Worm (Caenorhabditis elegans): ENCODE data around the gene mvb-12.

The mvb-12 gene

ce11 chrIV:7817852-7818251 is 12.5 kb upstream of the mvb-12 start, which contains the start of gene ric-3 (continued):
- no peak for TF ChIP-seq die-1 (tag; optimal IDR thresholded peaks at IDR 0.05)
- no peak for TF ChIP-seq chd-7 (tag; optimal IDR thresholded peaks at IDR 0.05)
- no peak for TF ChIP-seq ztf-25 (GFP tag; IDR thresholded peaks at IDR 0.05)
- no peak for TF ChIP-seq ceh-58 (GFP tag; IDR thresholded peaks at IDR 0.05)
- TF ChIP-seq K12H6.12 (tag; optimal IDR thresholded peaks at IDR 0.05), result peak; percentile 35
- no peak for TF ChIP-seq F10E7.11 (tag; optimal IDR thresholded peaks at IDR 0.05)
- 0 out of 2 replicates have a peak, but pooled peaks have one; percentile 17 for TF ChIP-seq mcd-1 (GFP tag; IDR thresholded peaks at IDR 0.05)
- no peak for TF ChIP-seq unc-130 (GFP tag; optimal IDR thresholded peaks at IDR 0.05)
- no peak for TF ChIP-seq ceh-40 (GFP tag; IDR thresholded peaks at IDR 0.05)
- no peak for TF ChIP-seq atf-7 (tag; optimal IDR thresholded peaks at IDR 0.05)
- TF ChIP-seq ztf-18 (tag; optimal IDR thresholded peaks at IDR 0.05), result no peak
- TF ChIP-seq nhr-179 (tag; optimal IDR thresholded peaks at IDR 0.05), result no peak
- peak; percentile 25 for TF ChIP-seq ceh-27 (GFP tag; optimal IDR thresholded peaks at IDR 0.05)
- TF ChIP-seq akir-1 (GFP tag; optimal IDR thresholded peaks at IDR 0.05), result no peak
- TF ChIP-seq fkh-3 (tag; optimal IDR thresholded peaks at IDR 0.05), result no peak
- TF ChIP-seq hmg-1.2 (GFP tag; IDR thresholded peaks at IDR 0.05), result peak; percentile 82
- TF ChIP-seq lin-26 (GFP tag; IDR thresholded peaks at IDR 0.05), result no peak
- TF ChIP-seq cebp-2 (GFP tag; IDR thresholded peaks at IDR 0.05), result no peak
- TF ChIP-seq lin-54 (GFP tag; optimal IDR thresholded peaks at IDR 0.05), result no peak
- no peak for TF ChIP-seq mes-4 (tag; optimal IDR thresholded peaks at IDR 0.05)
- no peak for TF ChIP-seq T07F8.4 (tag; optimal IDR thresholded peaks at IDR 0.05)

- TF ChIP-seq lag-1 (GFP tag; IDR thresholded peaks at IDR 0.05) (no peak), F57C9.4 (tag; optimal IDR thresholded peaks at IDR 0.05) (no peak), Y95B8A.8 (GFP tag; IDR thresholded peaks at IDR 0.05) (no peak), snpc-1.3 (tag; optimal IDR thresholded peaks at IDR 0.05; ENCODE audit: insufficient read depth) (no peak), Y79H2A.3 (GFP tag; conservative IDR thresholded peaks at IDR 0.05) (no peak)
Observed at ce11 chrIV:7822524-7822923, 7.8 kb upstream of the mvb-12 start, which contains the start of gene T14A8.2. T14A8.2 (minus strand) TSS chrIV:7822624.

- TF ChIP-seq zfh-2 (GFP tag; conservative IDR thresholded peaks at IDR 0.05), result no peak
- no peak for TF ChIP-seq lin-35 (GFP tag; optimal IDR thresholded peaks at IDR 0.05)
- no peak for TF ChIP-seq F33H1.4 (GFP tag; IDR thresholded peaks at IDR 0.05)
- no peak for TF ChIP-seq fkh-3 (tag; optimal IDR thresholded peaks at IDR 0.05)
- no peak for TF ChIP-seq F23B12.7 (tag; optimal IDR thresholded peaks at IDR 0.05; ENCODE audit: insufficient read depth)
- TF ChIP-seq F55B11.4 (tag; optimal IDR thresholded peaks at IDR 0.05; ENCODE audit: borderline replicate concordance, insufficient read depth), result no peak
- no peak for TF ChIP-seq sea-2 (GFP tag; IDR thresholded peaks at IDR 0.05)
Observed at ce11 chrIV:7824649-7825048, 5.7 kb upstream of the mvb-12 start.

ce11 chrIV:7829275-7829938 is 918 bp upstream of the mvb-12 start, which contains the start of gene C06A6.4:
C06A6.4 (minus strand) TSS chrIV:7829298.
- TF ChIP-seq K12H6.12 (tag; optimal IDR thresholded peaks at IDR 0.05) (no peak), madf-3 (GFP tag; IDR thresholded peaks at IDR 0.05) (no peak), F52B5.7 (tag; optimal IDR thresholded peaks at IDR 0.05) (no peak), madf-10 (tag; optimal IDR thresholded peaks at IDR 0.05) (no peak), snpc-1.3 (tag; optimal IDR thresholded peaks at IDR 0.05; ENCODE audit: insufficient read depth) (no peak), xnd-1 (tag; optimal IDR thresholded peaks at IDR 0.05) (peak; percentile 83), mcd-1 (GFP tag; IDR thresholded peaks at IDR 0.05) (0 out of 2 replicates have a peak, but pooled peaks have one; percentile 10), D2030.7 (GFP tag; IDR thresholded peaks at IDR 0.05) (peak; percentile 73), akir-1 (GFP tag; optimal IDR thresholded peaks at IDR 0.05) (no peak), lin-40 (tag; optimal IDR thresholded peaks at IDR 0.05) (no peak), lsl-1 (GFP tag; optimal IDR thresholded peaks at IDR 0.05) (peak; percentile 97), ama-1 (optimal IDR thresholded peaks at IDR 0.05) (no peak), ama-1 (GFP tag; optimal IDR thresholded peaks at IDR 0.05) (no peak), lin-54 (GFP tag; optimal IDR thresholded peaks at IDR 0.05) (peak; percentile 22), F39B2.1 (GFP tag; IDR thresholded peaks at IDR 0.05) (no peak), F23B12.7 (tag; optimal IDR thresholded peaks at IDR 0.05; ENCODE audit: insufficient read depth) (no peak), athp-1 (tag; optimal IDR thresholded peaks at IDR 0.05) (no peak), madf-8 (GFP tag; conservative IDR thresholded peaks at IDR 0.05) (peak; percentile 79; the same call in 1 of the 2 replicates)

All from whole organism, young adult.